Worm (Caenorhabditis elegans): ENCODE measurements around the gene cdr-1.
A peak's percentile ranks its signal among the peaks of the same experiment; 100 is the strongest.

Gene cdr-1

ce11 chrV:15880033-15880432 lies 41.1 kb upstream of the cdr-1 start:
- TF ChIP-seq dve-1 (tag; optimal IDR thresholded peaks at IDR 0.05; ENCODE audit: insufficient read depth) (peak; percentile 55), cey-2 (tag; optimal IDR thresholded peaks at IDR 0.05; ENCODE audit: borderline replicate concordance, insufficient read depth) (no peak), nhr-28 (tag; optimal IDR thresholded peaks at IDR 0.05) (peak; percentile 81), ceh-32 (tag; optimal IDR thresholded peaks at IDR 0.05; ENCODE audit: poor library complexity) (no peak), mdl-1 (tag; optimal IDR thresholded peaks at IDR 0.05) (peak in 1 of 2 experiments; percentile 36), hlh-11 (tag; optimal IDR thresholded peaks at IDR 0.05) (peak; percentile 6), hlh-30 (tag; optimal IDR thresholded peaks at IDR 0.05; ENCODE audit: insufficient read depth) (peak; percentile 40), daf-16 (GFP tag; optimal IDR thresholded peaks at IDR 0.05) (no peak), daf-16 (tag; optimal IDR thresholded peaks at IDR 0.05) (peak; percentile 26), Y105C5A.15 (GFP tag; IDR thresholded peaks at IDR 0.05) (no peak), D1046.2 (GFP tag; IDR thresholded peaks at IDR 0.05) (no peak), nhr-102 (tag; optimal IDR thresholded peaks at IDR 0.05) (no peak), lsy-2 (tag; optimal IDR thresholded peaks at IDR 0.05) (peak in 1 of 2 experiments; percentile 14), pqm-1 (tag; optimal IDR thresholded peaks at IDR 0.05) (peak; percentile 59), lin-13 (GFP tag; optimal IDR thresholded peaks at IDR 0.05) (no peak), dmd-6 (GFP tag; IDR thresholded peaks at IDR 0.05) (peak; percentile 82), mep-1 (tag; optimal IDR thresholded peaks at IDR 0.05) (peak; percentile 16), lim-7 (GFP tag; IDR thresholded peaks at IDR 0.05) (no peak), dpl-1 (GFP tag; optimal IDR thresholded peaks at IDR 0.05) (no peak), zip-2 (tag; optimal IDR thresholded peaks at IDR 0.05) (no peak)

- TF ChIP-seq nhr-11 (tag; optimal IDR thresholded peaks at IDR 0.05) (peak; percentile 26), rbr-2 (tag; optimal IDR thresholded peaks at IDR 0.05) (peak; percentile 0), dve-1 (tag; optimal IDR thresholded peaks at IDR 0.05; ENCODE audit: insufficient read depth) (peak; percentile 69), hlh-11 (tag; optimal IDR thresholded peaks at IDR 0.05) (peak; percentile 78), nhr-28 (tag; optimal IDR thresholded peaks at IDR 0.05) (peak; percentile 95), nhr-10 (tag; optimal IDR thresholded peaks at IDR 0.05) (no peak), lin-15B (tag; optimal IDR thresholded peaks at IDR 0.05) (no peak), mes-2 (tag; optimal IDR thresholded peaks at IDR 0.05; ENCODE audit: poor library complexity, severe bottlenecking) (peak; percentile 38), dmd-6 (GFP tag; IDR thresholded peaks at IDR 0.05) (peak; percentile 87), nhr-77 (tag; optimal IDR thresholded peaks at IDR 0.05) (peak; percentile 75), hmg-1.1 (GFP tag; IDR thresholded peaks at IDR 0.05) (0 out of 2 replicates have a peak, but pooled peaks have one; percentile 22), jun-1 (tag; optimal IDR thresholded peaks at IDR 0.05) (peak; percentile 7), zag-1 (tag; optimal IDR thresholded peaks at IDR 0.05) (no peak), pqm-1 (tag; optimal IDR thresholded peaks at IDR 0.05) (peak; percentile 17), hif-1 (tag; optimal IDR thresholded peaks at IDR 0.05) (peak in 1 of 2 experiments; percentile 37), zip-2 (tag; optimal IDR thresholded peaks at IDR 0.05) (peak; percentile 73), Y75B8A.6 (GFP tag; IDR thresholded peaks at IDR 0.05) (0 out of 2 replicates have a peak, but pooled peaks have one; percentile 29), hlh-30 (tag; optimal IDR thresholded peaks at IDR 0.05; ENCODE audit: insufficient read depth) (peak; percentile 59), fos-1 (tag; optimal IDR thresholded peaks at IDR 0.05) (no peak), pha-4 (GFP tag; IDR thresholded peaks at IDR 0.05) (no peak), pha-4 (tag; optimal IDR thresholded peaks at IDR 0.05) (no peak), F37D6.2 (tag; optimal IDR thresholded peaks at IDR 0.05) (no peak), daf-19 (GFP tag; conservative IDR thresholded peaks at IDR 0.05) (no peak), daf-16 (GFP tag; optimal IDR thresholded peaks at IDR 0.05) (no peak), daf-16 (tag; optimal IDR thresholded peaks at IDR 0.05) (peak; percentile 61), lin-1 (GFP tag; IDR thresholded peaks at IDR 0.05) (0 out of 2 replicates have a peak, but pooled peaks have one; percentile 12), nhr-111 (GFP tag; optimal IDR thresholded peaks at IDR 0.05) (no peak), T20F7.1 (GFP tag; optimal IDR thresholded peaks at IDR 0.05) (peak; percentile 20), nhr-48 (tag; optimal IDR thresholded peaks at IDR 0.05) (peak; percentile 80), cey-2 (tag; optimal IDR thresholded peaks at IDR 0.05; ENCODE audit: borderline replicate concordance, insufficient read depth) (peak; percentile 82), fkh-10 (GFP tag; optimal IDR thresholded peaks at IDR 0.05) (no peak), F44E2.7 (GFP tag; IDR thresholded peaks at IDR 0.05) (no peak), lsy-2 (tag; optimal IDR thresholded peaks at IDR 0.05) (peak; percentile 51 to 60), mdl-1 (tag; optimal IDR thresholded peaks at IDR 0.05) (peak in 1 of 2 experiments; percentile 47), nhr-6 (tag; optimal IDR thresholded peaks at IDR 0.05) (peak; percentile 28), ztf-7 (tag; optimal IDR thresholded peaks at IDR 0.05) (peak; percentile 95), mep-1 (tag; optimal IDR thresholded peaks at IDR 0.05) (peak; percentile 50)
These were observed 40.4 kb upstream of the cdr-1 start for ce11 chrV:15880705-15881104.
